Worm (Caenorhabditis elegans): ENCODE measurements around the gene selt-1.2.

selt-1.2 gene

DNA sequence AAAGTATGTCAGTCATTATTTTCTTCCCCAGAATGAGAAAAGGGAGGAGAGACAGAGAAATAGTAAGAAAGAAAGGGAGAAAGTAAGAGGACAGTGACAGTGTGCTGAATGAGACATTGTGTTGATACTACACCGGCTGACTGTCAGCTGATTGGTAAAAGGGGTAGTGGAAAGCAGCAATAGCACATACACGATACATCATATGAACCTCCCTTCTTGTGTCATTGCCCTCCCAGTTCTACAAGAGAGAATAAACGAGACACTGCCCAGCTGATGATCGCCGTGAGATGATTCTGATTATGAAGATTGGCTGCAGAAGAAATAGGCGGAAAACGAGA lies 27.4 kb downstream of the selt-1.2 start:
- peak; percentile 45 for TF ChIP-seq fos-1 (tag; optimal IDR thresholded peaks at IDR 0.05)
- TF ChIP-seq daf-8 (GFP tag; IDR thresholded peaks at IDR 0.05), result no peak
- no peak for TF ChIP-seq attf-4 (tag; optimal IDR thresholded peaks at IDR 0.05)
- TF ChIP-seq jun-1 (tag; optimal IDR thresholded peaks at IDR 0.05), result peak; percentile 25
- TF ChIP-seq aly-2 (tag; optimal IDR thresholded peaks at IDR 0.05), result no peak
- no peak for TF ChIP-seq ZK337.2 (GFP tag; IDR thresholded peaks at IDR 0.05)
- TF ChIP-seq T20F7.1 (GFP tag; optimal IDR thresholded peaks at IDR 0.05), result no peak
- no peak for TF ChIP-seq egl-43 (GFP tag; IDR thresholded peaks at IDR 0.05)
- TF ChIP-seq saeg-2 (GFP tag; IDR thresholded peaks at IDR 0.05), result 0 out of 2 replicates have a peak, but pooled peaks have one; percentile 7
- peak; percentile 22 for TF ChIP-seq dpl-1 (GFP tag; optimal IDR thresholded peaks at IDR 0.05)
- TF ChIP-seq skn-1 (tag; optimal IDR thresholded peaks at IDR 0.05), result no peak
- TF ChIP-seq mxl-3 (GFP tag; optimal IDR thresholded peaks at IDR 0.05), result peak; percentile 62
- TF ChIP-seq mdt-29 (GFP tag; IDR thresholded peaks at IDR 0.05), result no peak
- TF ChIP-seq nhr-102 (tag; optimal IDR thresholded peaks at IDR 0.05), result peak; percentile 0
- peak; percentile 78 for TF ChIP-seq dmd-6 (GFP tag; IDR thresholded peaks at IDR 0.05)
- TF ChIP-seq nhr-237 (tag; optimal IDR thresholded peaks at IDR 0.05), result no peak
- no peak for TF ChIP-seq egl-27 (tag; optimal IDR thresholded peaks at IDR 0.05)
- TF ChIP-seq pha-4 (GFP tag; IDR thresholded peaks at IDR 0.05), result 0 out of 2 replicates have a peak, but pooled peaks have one; percentile 3
- no peak for TF ChIP-seq pha-4 (tag; optimal IDR thresholded peaks at IDR 0.05)
- TF ChIP-seq daf-19 (GFP tag; conservative IDR thresholded peaks at IDR 0.05), result no peak
- TF ChIP-seq rbr-2 (tag; optimal IDR thresholded peaks at IDR 0.05), result peak; percentile 14
- TF ChIP-seq duxl-1 (tag; optimal IDR thresholded peaks at IDR 0.05; ENCODE audit: poor library complexity), result no peak
- no peak for TF ChIP-seq ama-1 (optimal IDR thresholded peaks at IDR 0.05)
- TF ChIP-seq dmd-9 (GFP tag; IDR thresholded peaks at IDR 0.05), result no peak
- no peak for TF ChIP-seq spr-1 (tag; optimal IDR thresholded peaks at IDR 0.05)
- TF ChIP-seq lin-39 (tag; optimal IDR thresholded peaks at IDR 0.05), result no peak
- peak; percentile 44 for TF ChIP-seq ztf-7 (tag; optimal IDR thresholded peaks at IDR 0.05)
- TF ChIP-seq mxl-2 (GFP tag; conservative IDR thresholded peaks at IDR 0.05), result no peak
- no peak for TF ChIP-seq unc-39 (tag; optimal IDR thresholded peaks at IDR 0.05)
- no peak for TF ChIP-seq F44E2.7 (GFP tag; IDR thresholded peaks at IDR 0.05)
- TF ChIP-seq pqm-1 (tag; optimal IDR thresholded peaks at IDR 0.05), result peak; percentile 34
- no peak for TF ChIP-seq gei-8 (GFP tag; optimal IDR thresholded peaks at IDR 0.05)
- TF ChIP-seq hlh-30 (tag; optimal IDR thresholded peaks at IDR 0.05; ENCODE audit: insufficient read depth), result peak; percentile 98
- TF ChIP-seq nhr-41 (GFP tag; IDR thresholded peaks at IDR 0.05), result no peak
- peak; percentile 83 for TF ChIP-seq dve-1 (tag; optimal IDR thresholded peaks at IDR 0.05; ENCODE audit: insufficient read depth)
- peak; percentile 98 for TF ChIP-seq nhr-28 (tag; optimal IDR thresholded peaks at IDR 0.05)
- no peak for TF ChIP-seq tag-97 (GFP tag; IDR thresholded peaks at IDR 0.05)
- TF ChIP-seq tra-1 (GFP tag; IDR thresholded peaks at IDR 0.05), result peak; percentile 69; the same call in 1 of the 2 replicates
- TF ChIP-seq daf-16 (GFP tag; optimal IDR thresholded peaks at IDR 0.05), result no peak
- peak; percentile 54 for TF ChIP-seq daf-16 (tag; optimal IDR thresholded peaks at IDR 0.05)
- peak in 1 of 2 experiments; percentile 48 for TF ChIP-seq lsy-2 (tag; optimal IDR thresholded peaks at IDR 0.05)
- no peak for TF ChIP-seq nhr-10 (tag; optimal IDR thresholded peaks at IDR 0.05)
- no peak for TF ChIP-seq ceh-62 (tag; optimal IDR thresholded peaks at IDR 0.05)
- TF ChIP-seq hlh-11 (tag; optimal IDR thresholded peaks at IDR 0.05), result peak; percentile 84
- peak; percentile 40; the same call in 1 of the 2 replicates for TF ChIP-seq lin-1 (GFP tag; IDR thresholded peaks at IDR 0.05)
- peak; percentile 88 for TF ChIP-seq nhr-11 (tag; optimal IDR thresholded peaks at IDR 0.05)
- no peak for TF ChIP-seq D1046.2 (GFP tag; IDR thresholded peaks at IDR 0.05)
- TF ChIP-seq nhr-77 (tag; optimal IDR thresholded peaks at IDR 0.05), result peak; percentile 71
- TF ChIP-seq arid-1 (GFP tag; conservative IDR thresholded peaks at IDR 0.05), result no peak
- TF ChIP-seq aha-1 (tag), result no peak
- TF ChIP-seq lim-7 (GFP tag; IDR thresholded peaks at IDR 0.05), result no peak
- TF ChIP-seq mep-1 (tag; optimal IDR thresholded peaks at IDR 0.05), result peak; percentile 71
- peak; percentile 44 to 82 for TF ChIP-seq mdl-1 (tag; optimal IDR thresholded peaks at IDR 0.05)

Data from whole organism, L4 larva.